Worm (Caenorhabditis elegans): ENCODE measurements around the gene gkow-1.
"Not testable (repeated sequence)": the region's sequence is repeated elsewhere in the genome, so short reads cannot be mapped to it uniquely, and the experiment has no call there.

- TF ChIP-seq mep-1 (tag; optimal IDR thresholded peaks at IDR 0.05); nhr-28 (tag; optimal IDR thresholded peaks at IDR 0.05); unc-39 (tag; optimal IDR thresholded peaks at IDR 0.05); ztf-11 (tag; optimal IDR thresholded peaks at IDR 0.05); snpc-4 (tag; optimal IDR thresholded peaks at IDR 0.05); bed-3 (GFP tag; optimal IDR thresholded peaks at IDR 0.05); ces-1 (GFP tag; optimal IDR thresholded peaks at IDR 0.05); sptf-1 (tag; optimal IDR thresholded peaks at IDR 0.05); unc-62 (GFP tag; optimal IDR thresholded peaks at IDR 0.05); ceh-43 (GFP tag; optimal IDR thresholded peaks at IDR 0.05); lin-32 (GFP tag; optimal IDR thresholded peaks at IDR 0.05); drap-1 (GFP tag; optimal IDR thresholded peaks at IDR 0.05); elt-3 (tag; optimal IDR thresholded peaks at IDR 0.05); lsy-2 (tag; optimal IDR thresholded peaks at IDR 0.05): not testable (repeated sequence)
These were observed 35.3 kb upstream of the gkow-1 start, which contains the start of gene R09E10.1 for ce11 chrIV:10322650-10323049.

Measured in whole organism, mixed stage, embryonic.